Fruit fly (Drosophila melanogaster) whole organism, embryonic: ENCODE data around the gene Non3.

Experiments
- CG11247 ChIP-seq: fragments of 200-800 bp; sonication (Bioruptor generic); IDR thresholded peaks from 2 replicates; pipeline ENCODE4 v1.3.6; 2022; ENCODE audit warnings: missing biosample characterization, missing genetic modification characterization
- CG12391 ChIP-seq: fragments of 200-800 bp; sonication (Bioruptor generic); optimal IDR thresholded peaks from 3 replicates; lab custom pipeline; 2018; ENCODE audit warnings: missing biosample characterization, mild to moderate bottlenecking, missing genetic modification characterization, moderate library complexity
- CG13424 ChIP-seq: fragments of 200-800 bp; sonication (Bioruptor generic); optimal IDR thresholded peaks from 2 replicates; lab custom pipeline; 2019; ENCODE audit warnings: missing biosample characterization, mild to moderate bottlenecking, missing genetic modification characterization, moderate library complexity
- CG13894 ChIP-seq: fragments of 200-800 bp; sonication (Bioruptor generic); optimal IDR thresholded peaks from 3 replicates; lab custom pipeline; 2018; ENCODE audit warnings: missing biosample characterization, mild to moderate bottlenecking, missing genetic modification characterization, moderate library complexity
- CG15011 ChIP-seq: fragments of 200-800 bp; sonication (Bioruptor generic); optimal IDR thresholded peaks from 3 replicates; lab custom pipeline; 2018; ENCODE audit warnings: missing biosample characterization, mild to moderate bottlenecking, missing genetic modification characterization
- CG17186 ChIP-seq: fragments of 200-800 bp; sonication (Bioruptor generic); optimal IDR thresholded peaks from 3 replicates; lab custom pipeline; 2017; ENCODE audit warnings: missing biosample characterization, missing genetic modification reagents, missing genetic modification characterization
- CG17361 ChIP-seq: fragments of 200-800 bp; sonication (Bioruptor generic); IDR thresholded peaks from 3 replicates; pipeline ENCODE4 v1.3.6; 2022; ENCODE audit warnings: missing biosample characterization, missing genetic modification characterization
- CG1792 ChIP-seq: fragments of 200-800 bp; sonication (Bioruptor generic); optimal IDR thresholded peaks from 2 replicates; lab custom pipeline; 2016; ENCODE audit warnings: missing biosample characterization, missing genetic modification characterization
- CG30431 ChIP-seq: fragments of 200-800 bp; sonication (Bioruptor generic); optimal IDR thresholded peaks from 2 replicates; lab custom pipeline; 2017; ENCODE audit warnings: missing biosample characterization, missing genetic modification characterization
- CG3163 ChIP-seq: fragments of 200-800 bp; sonication (Bioruptor generic); optimal IDR thresholded peaks from 3 replicates; lab custom pipeline; 2016; ENCODE audit warnings: missing biosample characterization, missing genetic modification characterization
- CG3407 ChIP-seq: fragments of 200-800 bp; sonication (Bioruptor generic); optimal IDR thresholded peaks from 2 replicates; lab custom pipeline; 2018; ENCODE audit warnings: missing biosample characterization, mild to moderate bottlenecking, missing genetic modification characterization
- CG34376 ChIP-seq: fragments of 200-800 bp; sonication (Bioruptor generic); optimal IDR thresholded peaks from 2 replicates; lab custom pipeline; 2018; ENCODE audit warnings: missing biosample characterization, mild to moderate bottlenecking, missing genetic modification characterization
- CG4404 ChIP-seq: fragments of 200-800 bp; sonication (Bioruptor generic); IDR thresholded peaks from 2 replicates; pipeline ENCODE4 v1.3.6; 2022; ENCODE audit warnings: missing biosample characterization, missing genetic modification characterization
- CG5953 ChIP-seq: fragments of 200-800 bp; sonication (Bioruptor generic); IDR thresholded peaks from 2 replicates; pipeline ENCODE4 v1.3.6; 2022; ENCODE audit warnings: missing biosample characterization, missing genetic modification characterization
- CG7839 ChIP-seq: fragments of 200-800 bp; sonication (Bioruptor generic); optimal IDR thresholded peaks from 3 replicates; lab custom pipeline; 2018; ENCODE audit warnings: missing biosample characterization, mild to moderate bottlenecking, missing genetic modification characterization, moderate library complexity
- CG9817 ChIP-seq: fragments of 200-800 bp; sonication (Bioruptor generic); optimal IDR thresholded peaks from 2 replicates; lab custom pipeline; 2018; ENCODE audit warnings: missing biosample characterization, mild to moderate bottlenecking, missing genetic modification characterization, moderate library complexity
- Dad ChIP-seq: fragments of 200-800 bp; sonication (Bioruptor generic); optimal IDR thresholded peaks from 3 replicates; lab custom pipeline; 2016; ENCODE audit warnings: missing biosample characterization, missing genetic modification characterization
- Dbx ChIP-seq: fragments of 200-800 bp; sonication (Bioruptor generic); IDR thresholded peaks from 3 replicates; pipeline ENCODE4 v1.3.6; 2022; ENCODE audit warnings: missing biosample characterization, missing genetic modification characterization
- E2f2 ChIP-seq: fragments of 200-800 bp; sonication (Bioruptor generic); IDR thresholded peaks from 2 replicates; pipeline ENCODE4 v1.3.6; 2022; ENCODE audit warnings: missing biosample characterization, missing genetic modification characterization
- Gsc ChIP-seq: fragments of 200-800 bp; sonication (Bioruptor generic); IDR thresholded peaks from 2 replicates; pipeline ENCODE4 v1.3.6; 2022; ENCODE audit warnings: missing biosample characterization, missing genetic modification characterization
- HHEX ChIP-seq: fragments of 200-800 bp; sonication (Bioruptor generic); optimal IDR thresholded peaks from 3 replicates; lab custom pipeline; 2017; ENCODE audit warnings: missing biosample characterization, mild to moderate bottlenecking, missing genetic modification characterization, missing genetic modification reagents
- HLH54F ChIP-seq: fragments of 200-800 bp; sonication (Bioruptor generic); optimal IDR thresholded peaks from 3 replicates; lab custom pipeline; 2016; ENCODE audit warnings: missing biosample characterization, missing genetic modification characterization
- Hr51 ChIP-seq, 2 experiments: fragments of 200-800 bp; sonication (Bioruptor generic); optimal IDR thresholded peaks; 2 replicates in 1 of 2; 3 replicates in 1 of 2; lab custom pipeline; 2016 to 2018; ENCODE audit warnings: missing biosample characterization in 2 of 2, missing genetic modification characterization in 2 of 2, mild to moderate bottlenecking in 1 of 2, moderate library complexity in 1 of 2
- NK7.1 ChIP-seq: fragments of 200-800 bp; sonication (Bioruptor generic); optimal IDR thresholded peaks from 3 replicates; lab custom pipeline; 2016; ENCODE audit warnings: missing biosample characterization, missing genetic modification characterization
- Opbp ChIP-seq: fragments of 200-800 bp; sonication (Bioruptor generic); IDR thresholded peaks from 3 replicates; pipeline ENCODE4 v1.3.6; 2022; ENCODE audit warnings: missing biosample characterization, missing genetic modification characterization; ENCODE audit not compliant: partially characterized antibody
- Ptx1 ChIP-seq: fragments of 200-800 bp; sonication (Bioruptor generic); IDR thresholded peaks from 2 replicates; pipeline ENCODE4 v1.3.6; 2022; ENCODE audit warnings: missing biosample characterization, missing genetic modification characterization
- Ravus ChIP-seq: fragments of 200-800 bp; sonication (Bioruptor generic); IDR thresholded peaks from 2 replicates; pipeline ENCODE4 v1.3.6; 2022; ENCODE audit warnings: missing biosample characterization, missing genetic modification characterization
- Rfx ChIP-seq: fragments of 200-800 bp; sonication (Bioruptor generic); IDR thresholded peaks from 2 replicates; pipeline ENCODE4 v1.3.6; 2022; ENCODE audit warnings: missing biosample characterization, missing genetic modification characterization
- Sox102F ChIP-seq: fragments of 200-800 bp; sonication (Bioruptor generic); optimal IDR thresholded peaks from 2 replicates; lab custom pipeline; 2018; ENCODE audit warnings: missing biosample characterization, mild to moderate bottlenecking, missing genetic modification characterization, moderate library complexity
- Ssrp ChIP-seq: fragments of 200-800 bp; sonication (Bioruptor generic); optimal IDR thresholded peaks from 2 replicates; lab custom pipeline; 2018; ENCODE audit warnings: missing biosample characterization, mild to moderate bottlenecking, missing genetic modification characterization, moderate library complexity
- Trl ChIP-seq, 3 experiments: fragments of >200 bp in 2 of 3; fragments of 200-800 bp in 1 of 3; sonication (Bioruptor generic) in 1 of 3; optimal IDR thresholded peaks; 2 replicates in 1 of 3; 3 replicates in 2 of 3; lab custom pipeline; 2016 to 2017; ENCODE audit warnings: missing biosample characterization in 1 of 3, missing genetic modification characterization in 1 of 3
- aop ChIP-seq: fragments of 200-800 bp; sonication (Bioruptor generic); IDR thresholded peaks from 2 replicates; pipeline ENCODE4 v1.3.6; 2022; ENCODE audit warnings: missing biosample characterization, missing genetic modification characterization
- ap ChIP-seq: fragments of 200-800 bp; sonication (Bioruptor generic); IDR thresholded peaks from 2 replicates; pipeline ENCODE4 v1.3.6; 2022; ENCODE audit warnings: missing biosample characterization, missing genetic modification characterization
- bab2 ChIP-seq: fragments of 200-800 bp; sonication (Bioruptor generic); optimal IDR thresholded peaks from 2 replicates; lab custom pipeline; 2016; ENCODE audit warnings: missing biosample characterization, missing genetic modification characterization
- br ChIP-seq: fragments of >200 bp; optimal IDR thresholded peaks from 2 replicates; lab custom pipeline; 2017
- cato ChIP-seq: fragments of 200-800 bp; sonication (Bioruptor generic); optimal IDR thresholded peaks from 2 replicates; lab custom pipeline; 2016; ENCODE audit warnings: missing biosample characterization, missing genetic modification characterization, borderline replicate concordance
- dysf ChIP-seq: fragments of 200-800 bp; sonication (Bioruptor generic); IDR thresholded peaks from 3 replicates; pipeline ENCODE4 v1.3.6; 2022; ENCODE audit warnings: missing biosample characterization, missing genetic modification characterization
- hb ChIP-seq: fragments of 200-800 bp; sonication (Bioruptor generic); IDR thresholded peaks from 3 replicates; pipeline ENCODE4 v1.3.6; 2022; ENCODE audit warnings: missing biosample characterization, missing genetic modification characterization; ENCODE audit not compliant: partially characterized antibody
- hth ChIP-seq: fragments of >200 bp; optimal IDR thresholded peaks from 2 replicates; lab custom pipeline; 2017; ENCODE audit warnings: inconsistent platforms
- lov ChIP-seq, 2 experiments: fragments of 200-800 bp in 1 of 2; fragments of >200 bp in 1 of 2; sonication (Bioruptor generic) in 1 of 2; IDR thresholded peaks in 1 of 2; optimal IDR thresholded peaks in 1 of 2; 2 replicates in 1 of 2; 3 replicates in 1 of 2; pipeline versions ENCODE4 v1.3.6 to Lab custom; 2017 to 2022; ENCODE audit warnings: missing biosample characterization in 1 of 2, missing genetic modification characterization in 1 of 2
- nau ChIP-seq: fragments of 200-800 bp; sonication (Bioruptor generic); optimal IDR thresholded peaks from 3 replicates; lab custom pipeline; 2017; ENCODE audit warnings: missing biosample characterization, mild to moderate bottlenecking, missing genetic modification characterization, missing genetic modification reagents
- schlank ChIP-seq: fragments of 200-800 bp; sonication (Bioruptor generic); optimal IDR thresholded peaks from 2 replicates; lab custom pipeline; 2018; ENCODE audit warnings: missing biosample characterization, mild to moderate bottlenecking, missing genetic modification characterization
- sr ChIP-seq: fragments of 200-800 bp; sonication (Bioruptor generic); IDR thresholded peaks from 3 replicates; pipeline ENCODE4 v1.3.6; 2022; ENCODE audit warnings: missing biosample characterization, missing genetic modification characterization
- ttk ChIP-seq: fragments of 200-800 bp; sonication (Bioruptor generic); IDR thresholded peaks from 2 replicates; pipeline ENCODE4 v2.1.2; 2022; ENCODE audit warnings: missing biosample characterization, missing genetic modification characterization
- unc-4 ChIP-seq: fragments of 200-800 bp; sonication (Bioruptor generic); IDR thresholded peaks from 2 replicates; pipeline ENCODE4 v1.3.6; 2022; ENCODE audit warnings: missing biosample characterization, missing genetic modification characterization; ENCODE audit not compliant: partially characterized antibody
- vnd ChIP-seq: fragments of 200-800 bp; sonication (Bioruptor generic); IDR thresholded peaks from 3 replicates; pipeline ENCODE4 v1.3.6; 2022; ENCODE audit warnings: missing biosample characterization, missing genetic modification characterization; ENCODE audit not compliant: partially characterized antibody
- vvl ChIP-seq: fragments of 200-800 bp; sonication (Bioruptor generic); IDR thresholded peaks from 2 replicates; pipeline ENCODE4 v1.3.6; 2022; ENCODE audit warnings: missing biosample characterization, missing genetic modification characterization
- zfh1 ChIP-seq: fragments of 200-800 bp; sonication (Bioruptor generic); IDR thresholded peaks from 3 replicates; pipeline ENCODE4 v1.3.6; 2022; ENCODE audit warnings: missing biosample characterization, missing genetic modification characterization

The Non3 gene

dm6 chr3R:18185385-18185784 lies 38.1 kb upstream of the Non3 start, which contains the start of the genes Arp5 and CG7208 (continued):
- TF ChIP-seq NK7.1 (GFP tag; lab: Kevin White, UChicago) (no peak), CG15011 (GFP tag; lab: Kevin White, UChicago) (no peak), unc-4 (GFP tag; lab: Robert Waterston, UW) (no peak)

dm6 chr3R:18188702-18189125 lies 34.8 kb upstream of the Non3 start, which contains the start of the genes CG12321 and MED17:
Gene CG12321, minus strand, starts transcription at chr3R:18188707.
Gene MED17, plus strand, starts transcription at chr3R:18189072.
- TF ChIP-seq CG30431 (GFP tag; lab: Kevin White, UChicago) (peak; percentile 85), CG9817 (tag; lab: Kevin White, UChicago) (peak; percentile 86), CG11247 (GFP tag; lab: Robert Waterston, UW) (peak; percentile 92), Trl (optimal IDR thresholded peaks at IDR 0.05; lab: Kevin White, UChicago) (no peak), Trl (GFP tag; optimal IDR thresholded peaks at IDR 0.05; lab: Kevin White, UChicago) (peak; percentile 19), Ssrp (tag; lab: Kevin White, UChicago) (peak; percentile 90), aop (GFP tag; lab: Robert Waterston, UW) (no peak), Ptx1 (GFP tag; lab: Robert Waterston, UW) (peak; percentile 93), CG3407 (GFP tag; lab: Kevin White, UChicago) (peak; percentile 70), hth (lab: Kevin White, UChicago) (no peak), CG17361 (GFP tag; lab: Robert Waterston, UW) (peak; percentile 96), Dbx (GFP tag; lab: Robert Waterston, UW) (peak; percentile 96), CG1792 (GFP tag; lab: Kevin White, UChicago) (peak; percentile 10), hb (no peak), unc-4 (GFP tag; lab: Robert Waterston, UW) (peak; percentile 31; the same call in 1 of the 2 replicates), CG7839 (tag; lab: Kevin White, UChicago) (peak; percentile 86), cato (GFP tag; lab: Kevin White, UChicago) (peak; percentile 79), vnd (GFP tag; lab: Robert Waterston, UW) (no peak), Sox102F (GFP tag; lab: Kevin White, UChicago) (peak; percentile 91), zfh1 (GFP tag; lab: Robert Waterston, UW) (peak; percentile 85), Hr51 (GFP tag; optimal IDR thresholded peaks at IDR 0.05; lab: Kevin White, UChicago) (peak; percentile 74 to 91), Opbp (GFP tag; lab: Robert Waterston, UW) (no peak), E2f2 (GFP tag; lab: Robert Waterston, UW) (peak; percentile 73), CG13424 (peak; percentile 87), CG34376 (GFP tag; lab: Kevin White, UChicago) (peak; percentile 11), ttk (GFP tag; lab: Robert Waterston, UW) (peak; percentile 78), schlank (peak; percentile 26), CG4404 (peak; percentile 86), br (lab: Kevin White, UChicago) (no peak), CG13894 (tag; lab: Kevin White, UChicago) (no peak), Ravus (GFP tag; lab: Robert Waterston, UW) (peak; percentile 27; the same call in 1 of the 2 replicates), HHEX (GFP tag; lab: Kevin White, UChicago) (peak; percentile 87), ap (peak; percentile 77), nau (no peak), Gsc (GFP tag; lab: Robert Waterston, UW) (peak; percentile 52), CG17186 (GFP tag; lab: Kevin White, UChicago) (peak; percentile 60), dysf (GFP tag; lab: Robert Waterston, UW) (peak; percentile 87), Dad (GFP tag; lab: Kevin White, UChicago) (no peak), sr (GFP tag; lab: Robert Waterston, UW) (no peak), HLH54F (GFP tag; lab: Kevin White, UChicago) (peak; percentile 74), CG3163 (peak; percentile 41), lov (optimal IDR thresholded peaks at IDR 0.05; lab: Kevin White, UChicago) (no peak), lov (GFP tag; IDR thresholded peaks at IDR 0.05; lab: Robert Waterston, UW) (peak; percentile 74; the same call in 1 of the 3 replicates), bab2 (GFP tag; lab: Kevin White, UChicago) (peak; percentile 76), CG5953 (GFP tag; lab: Robert Waterston, UW) (0 out of 2 replicates have a peak, but pooled peaks have one; percentile 46), vvl (GFP tag; lab: Robert Waterston, UW) (peak; percentile 90), Rfx (GFP tag; lab: Robert Waterston, UW) (peak; percentile 96), CG12391 (tag; lab: Kevin White, UChicago) (peak; percentile 95)
